Fruit fly (Drosophila melanogaster) whole organism, embryonic: ENCODE data around the gene CG10486.

ENCODE experiments used
- CG10209 ChIP-seq: fragments of 200-800 bp; sonication (Bioruptor generic); optimal IDR thresholded peaks from 3 replicates; lab custom pipeline; 2017; ENCODE audit warnings: missing biosample characterization, mild to moderate bottlenecking, missing genetic modification characterization, missing genetic modification reagents
- CG10543 ChIP-seq: fragments of 200-800 bp; sonication (Bioruptor generic); optimal IDR thresholded peaks from 3 replicates; lab custom pipeline; 2017; ENCODE audit warnings: missing biosample characterization, mild to moderate bottlenecking, missing genetic modification characterization, moderate library complexity
- CG10979 ChIP-seq: fragments of 200-800 bp; sonication (Bioruptor generic); optimal IDR thresholded peaks from 2 replicates; lab custom pipeline; 2018; ENCODE audit warnings: missing biosample characterization, mild to moderate bottlenecking, missing genetic modification characterization, moderate library complexity
- CG12391 ChIP-seq: fragments of 200-800 bp; sonication (Bioruptor generic); optimal IDR thresholded peaks from 3 replicates; lab custom pipeline; 2018; ENCODE audit warnings: missing biosample characterization, mild to moderate bottlenecking, missing genetic modification characterization, moderate library complexity
- CG14710 ChIP-seq: fragments of 200-800 bp; sonication (Bioruptor generic); optimal IDR thresholded peaks from 3 replicates; lab custom pipeline; 2019; ENCODE audit warnings: missing biosample characterization, mild to moderate bottlenecking, missing genetic modification characterization, moderate library complexity
- CG15073 ChIP-seq: fragments of 200-800 bp; sonication (Bioruptor generic); optimal IDR thresholded peaks from 2 replicates; lab custom pipeline; 2016; ENCODE audit warnings: missing biosample characterization, missing genetic modification characterization
- CG5245 ChIP-seq: fragments of 200-800 bp; sonication (Bioruptor generic); optimal IDR thresholded peaks from 3 replicates; lab custom pipeline; 2016; ENCODE audit warnings: missing biosample characterization, missing genetic modification characterization
- CG7271 ChIP-seq: fragments of 200-800 bp; sonication (Bioruptor generic); optimal IDR thresholded peaks from 2 replicates; lab custom pipeline; 2018; ENCODE audit warnings: missing biosample characterization, mild to moderate bottlenecking, missing genetic modification characterization, moderate library complexity
- CG8281 ChIP-seq: fragments of 200-800 bp; sonication (Bioruptor generic); optimal IDR thresholded peaks from 2 replicates; lab custom pipeline; 2018; ENCODE audit warnings: missing biosample characterization, mild to moderate bottlenecking, missing genetic modification characterization, moderate library complexity
- CG8359 ChIP-seq: fragments of 200-800 bp; sonication (Bioruptor generic); optimal IDR thresholded peaks from 2 replicates; lab custom pipeline; 2017; ENCODE audit warnings: missing biosample characterization, mild to moderate bottlenecking, missing genetic modification characterization, borderline replicate concordance
- CG9609 ChIP-seq: fragments of 200-800 bp; sonication (Bioruptor generic); optimal IDR thresholded peaks from 3 replicates; lab custom pipeline; 2016; ENCODE audit warnings: missing biosample characterization, missing genetic modification characterization
- Chrac-16 ChIP-seq: fragments of 200-800 bp; sonication (Bioruptor generic); optimal IDR thresholded peaks from 3 replicates; lab custom pipeline; 2016; ENCODE audit warnings: missing biosample characterization, missing genetic modification characterization
- Dbx ChIP-seq: fragments of 200-800 bp; sonication (Bioruptor generic); IDR thresholded peaks from 3 replicates; pipeline ENCODE4 v1.3.6; 2022; ENCODE audit warnings: missing biosample characterization, missing genetic modification characterization
- Deaf1 ChIP-seq: fragments of 200-800 bp; optimal IDR thresholded peaks from 3 replicates; lab custom pipeline; 2019; ENCODE audit warnings: missing biosample characterization, mild to moderate bottlenecking, missing genetic modification characterization, moderate library complexity
- Elba2 ChIP-seq: fragments of 200-800 bp; sonication (Bioruptor generic); optimal IDR thresholded peaks from 3 replicates; lab custom pipeline; 2016; ENCODE audit warnings: missing biosample characterization, missing genetic modification characterization
- Hr39 ChIP-seq: fragments of >200 bp; optimal IDR thresholded peaks from 2 replicates; lab custom pipeline; 2017
- Kr ChIP-seq: fragments of 200-800 bp; sonication (Bioruptor generic); optimal IDR thresholded peaks from 2 replicates; lab custom pipeline; 2017; ENCODE audit warnings: missing biosample characterization, mild to moderate bottlenecking, missing genetic modification characterization
- Mad ChIP-seq: fragments of 200-800 bp; sonication (Bioruptor generic); optimal IDR thresholded peaks from 2 replicates; lab custom pipeline; 2016; ENCODE audit warnings: missing biosample characterization, missing genetic modification characterization
- Mes4 ChIP-seq: fragments of 200-800 bp; sonication (Bioruptor generic); optimal IDR thresholded peaks from 2 replicates; lab custom pipeline; 2016; ENCODE audit warnings: missing biosample characterization, missing genetic modification characterization
- NC2α ChIP-seq: fragments of 200-800 bp; sonication (Bioruptor generic); optimal IDR thresholded peaks from 2 replicates; lab custom pipeline; 2016; ENCODE audit warnings: missing biosample characterization, missing genetic modification characterization
- NC2β ChIP-seq: fragments of 200-800 bp; sonication (Bioruptor generic); optimal IDR thresholded peaks from 2 replicates; lab custom pipeline; 2016; ENCODE audit warnings: missing biosample characterization, missing genetic modification characterization
- Nf-YB ChIP-seq: fragments of 200-800 bp; sonication (Bioruptor generic); optimal IDR thresholded peaks from 3 replicates; lab custom pipeline; 2019; ENCODE audit warnings: missing biosample characterization, mild to moderate bottlenecking, missing genetic modification characterization, moderate library complexity
- Side ChIP-seq: fragments of 200-800 bp; sonication (Bioruptor generic); optimal IDR thresholded peaks from 2 replicates; lab custom pipeline; 2016; ENCODE audit warnings: missing biosample characterization, missing genetic modification characterization
- Spps ChIP-seq: fragments of 200-800 bp; sonication (Bioruptor generic); optimal IDR thresholded peaks from 2 replicates; lab custom pipeline; 2018; ENCODE audit warnings: missing biosample characterization, mild to moderate bottlenecking, missing genetic modification characterization
- Ssrp ChIP-seq: fragments of 200-800 bp; sonication (Bioruptor generic); optimal IDR thresholded peaks from 2 replicates; lab custom pipeline; 2018; ENCODE audit warnings: missing biosample characterization, mild to moderate bottlenecking, missing genetic modification characterization, moderate library complexity
- Stat92E ChIP-seq, 3 experiments: fragments of >200 bp in 2 of 3; fragments of 200-800 bp in 1 of 3; sonication (Bioruptor generic) in 1 of 3; optimal IDR thresholded peaks; 2 replicates each; lab custom pipeline; 2017 to 2019; ENCODE audit warnings: missing biosample characterization in 3 of 3, missing genetic modification characterization in 3 of 3, mild to moderate bottlenecking in 1 of 3, moderate library complexity in 1 of 3
- Usf ChIP-seq: fragments of 200-800 bp; sonication (Bioruptor generic); optimal IDR thresholded peaks from 2 replicates; lab custom pipeline; 2017; ENCODE audit warnings: missing genotype, missing biosample characterization, missing genetic modification characterization
- Xrp1 ChIP-seq: fragments of 200-800 bp; sonication (Bioruptor generic); IDR thresholded peaks from 2 replicates; pipeline ENCODE4 v1.3.6; 2022; ENCODE audit warnings: missing biosample characterization, missing genetic modification characterization
- ara ChIP-seq: fragments of 200-800 bp; sonication (Bioruptor generic); IDR thresholded peaks from 2 replicates; pipeline ENCODE4 v1.3.6; 2022; ENCODE audit warnings: missing biosample characterization, missing genetic modification characterization
- az2 ChIP-seq: fragments of 200-800 bp; sonication (Bioruptor generic); optimal IDR thresholded peaks from 3 replicates; lab custom pipeline; 2016; ENCODE audit warnings: missing biosample characterization, missing genetic modification characterization
- cad ChIP-seq: fragments of >200 bp; optimal IDR thresholded peaks from 2 replicates; lab custom pipeline; 2017; ENCODE audit warnings: missing biosample characterization, missing genetic modification characterization
- chn ChIP-seq: fragments of 200-800 bp; sonication (Bioruptor generic); optimal IDR thresholded peaks from 2 replicates; lab custom pipeline; 2016; ENCODE audit warnings: missing biosample characterization, missing genetic modification characterization
- dan ChIP-seq: fragments of 200-800 bp; sonication (Bioruptor generic); IDR thresholded peaks from 2 replicates; pipeline ENCODE4 v1.3.6; 2022; ENCODE audit warnings: missing biosample characterization, missing genetic modification characterization
- dpn ChIP-seq, 2 experiments: fragments of 200-800 bp; sonication (Bioruptor generic); optimal IDR thresholded peaks; 3 replicates each; lab custom pipeline; 2016; ENCODE audit warnings: missing biosample characterization in 2 of 2, missing genetic modification characterization in 2 of 2
- gt ChIP-seq: fragments of 200-800 bp; sonication (Bioruptor generic); IDR thresholded peaks from 2 replicates; pipeline ENCODE4 v1.3.6; 2022; ENCODE audit warnings: missing biosample characterization, missing genetic modification characterization
- jumu ChIP-seq: fragments of 200-800 bp; sonication (Bioruptor generic); optimal IDR thresholded peaks from 3 replicates; lab custom pipeline; 2016; ENCODE audit warnings: missing biosample characterization, missing genetic modification characterization
- nerfin-1 ChIP-seq: fragments of 200-800 bp; sonication (Bioruptor generic); optimal IDR thresholded peaks from 3 replicates; lab custom pipeline; 2019; ENCODE audit warnings: missing biosample characterization, mild to moderate bottlenecking, missing genetic modification characterization, moderate library complexity
- oc ChIP-seq: fragments of 200-800 bp; sonication (Bioruptor generic); optimal IDR thresholded peaks from 2 replicates; lab custom pipeline; 2018; ENCODE audit warnings: missing biosample characterization, mild to moderate bottlenecking, missing genetic modification characterization, moderate library complexity
- org-1 ChIP-seq: fragments of 200-800 bp; sonication (Bioruptor generic); optimal IDR thresholded peaks from 2 replicates; lab custom pipeline; 2017; ENCODE audit warnings: missing biosample characterization, missing genetic modification characterization
- pnt ChIP-seq: fragments of 200-800 bp; sonication (Bioruptor generic); optimal IDR thresholded peaks from 3 replicates; lab custom pipeline; 2016; ENCODE audit warnings: missing biosample characterization, missing genetic modification characterization
- salm ChIP-seq: fragments of 200-800 bp; sonication (Bioruptor generic); optimal IDR thresholded peaks from 2 replicates; lab custom pipeline; 2018; ENCODE audit warnings: missing biosample characterization, mild to moderate bottlenecking, missing genetic modification characterization
- ssp ChIP-seq: fragments of 200-800 bp; sonication (Bioruptor generic); IDR thresholded peaks from 2 replicates; pipeline ENCODE4 v1.3.6; 2022; ENCODE audit warnings: missing biosample characterization, missing genetic modification characterization
- tio ChIP-seq: fragments of 200-800 bp; sonication (Bioruptor generic); optimal IDR thresholded peaks from 2 replicates; lab custom pipeline; 2017; ENCODE audit warnings: missing biosample characterization, missing genetic modification characterization, inconsistent platforms
- tll ChIP-seq, 2 experiments: fragments of 200-800 bp in 1 of 2; fragments of >200 bp in 1 of 2; sonication (Bioruptor generic) in 1 of 2; optimal IDR thresholded peaks; 2 replicates each; lab custom pipeline; 2017 to 2019; ENCODE audit warnings: missing biosample characterization in 2 of 2, missing genetic modification characterization in 2 of 2, mild to moderate bottlenecking in 1 of 2, moderate library complexity in 1 of 2
- wor ChIP-seq: fragments of 200-800 bp; sonication (Bioruptor generic); IDR thresholded peaks from 2 replicates; pipeline ENCODE4 v1.3.6; 2022; ENCODE audit warnings: missing biosample characterization, missing genetic modification characterization

CG10486 gene

DNA sequence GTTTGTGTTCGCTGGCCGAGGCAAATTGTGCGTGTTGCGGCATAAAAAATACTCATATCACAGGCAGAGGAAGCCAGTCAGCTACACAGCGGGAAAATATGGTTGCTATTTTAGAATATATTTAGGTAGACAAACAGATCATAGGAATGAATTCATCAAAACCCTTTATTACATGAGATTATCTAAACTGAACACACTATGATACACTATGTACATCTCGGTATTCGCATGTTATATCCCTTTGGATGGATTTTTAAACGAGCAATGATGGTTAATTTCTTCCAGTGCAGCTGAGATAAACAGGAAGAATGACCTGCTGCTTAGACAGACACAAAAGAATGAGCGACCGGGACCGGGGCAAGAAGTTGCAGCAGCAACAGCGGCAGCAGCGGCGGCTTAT, 49.6 kb downstream of the CG10486 start (continued):
- TF ChIP-seq Mad (GFP tag; lab: Kevin White, UChicago) (peak; percentile 5), wor (GFP tag; lab: Robert Waterston, UW) (no peak), NC2α (GFP tag; lab: Kevin White, UChicago) (peak; percentile 6), jumu (peak; percentile 25), ssp (no peak), salm (tag; lab: Kevin White, UChicago) (no peak), CG12391 (peak; percentile 59), CG7271 (tag; lab: Kevin White, UChicago) (peak; percentile 64), Mes4 (GFP tag; lab: Kevin White, UChicago) (peak; percentile 11), CG10543 (GFP tag; lab: Kevin White, UChicago) (no peak), CG5245 (GFP tag; lab: Kevin White, UChicago) (peak; percentile 9), org-1 (GFP tag; lab: Kevin White, UChicago) (peak; percentile 22), CG8359 (peak; percentile 34), Spps (tag; lab: Kevin White, UChicago) (peak; percentile 24), Elba2 (GFP tag; lab: Kevin White, UChicago) (peak; percentile 77), Ssrp (peak; percentile 31), CG9609 (GFP tag; lab: Kevin White, UChicago) (peak; percentile 10), Chrac-16 (peak; percentile 59), chn (GFP tag; lab: Kevin White, UChicago) (peak; percentile 35), oc (tag; lab: Kevin White, UChicago) (no peak), CG10209 (GFP tag; lab: Kevin White, UChicago) (peak; percentile 36), cad (GFP tag; lab: Kevin White, UChicago) (no peak), Side (GFP tag; lab: Kevin White, UChicago) (peak; percentile 48), Deaf1 (tag; lab: Kevin White, UChicago) (no peak), Usf (GFP tag; lab: Kevin White, UChicago) (peak; percentile 13), pnt (GFP tag; lab: Kevin White, UChicago) (peak; percentile 16), CG8281 (tag; lab: Kevin White, UChicago) (no peak), NC2β (peak; percentile 54), Xrp1 (GFP tag; lab: Robert Waterston, UW) (peak; percentile 79), tio (GFP tag; lab: Kevin White, UChicago) (no peak), Kr (GFP tag; lab: Kevin White, UChicago) (peak; percentile 54), tll (GFP tag; optimal IDR thresholded peaks at IDR 0.05; lab: Kevin White, UChicago) (peak; percentile 20 to 84), CG15073 (GFP tag; lab: Kevin White, UChicago) (no peak), Hr39 (lab: Kevin White, UChicago) (no peak), az2 (peak; percentile 35), dan (GFP tag; lab: Robert Waterston, UW) (peak; percentile 58), CG14710 (tag; lab: Kevin White, UChicago) (peak; percentile 72), Stat92E (GFP tag; optimal IDR thresholded peaks at IDR 0.05; lab: Kevin White, UChicago) (peak in 1 of 3 experiments; percentile 4), gt (peak; percentile 22; the same call in 1 of the 2 replicates), ara (GFP tag; lab: Robert Waterston, UW) (peak; percentile 58; the same call in 1 of the 2 replicates), CG10979 (tag; lab: Kevin White, UChicago) (peak; percentile 82), Nf-YB (GFP tag; lab: Kevin White, UChicago) (no peak), Dbx (GFP tag; lab: Robert Waterston, UW) (no peak), nerfin-1 (tag; lab: Kevin White, UChicago) (peak; percentile 11), dpn (GFP tag; optimal IDR thresholded peaks at IDR 0.05; lab: Kevin White, UChicago) (peak in 1 of 2 experiments; percentile 7)
